Comparison of ENCODE assay signal across 4 fruit fly cellular contexts in genomic region chr3R:5058328-5058866, dm6.
A peak's percentile ranks its signal among the peaks of the same experiment; 100 is the strongest.
TF ChIP-seq lines count a peak whose summit lies in the region.

No protein-coding gene starts in this region.

- TF ChIP-seq CTCF in whole organism, embryonic (GFP tag; optimal IDR thresholded peaks at IDR 0.05; lab: Kevin White, UChicago) = no peak

TF ChIP-seq in whole organism, adult, 20 proteins besides CTCF, POLR2A, EP300 and RAD21:
- TF ChIP-seq cic (GFP tag; optimal IDR thresholded peaks at IDR 0.05; lab: Kevin White, UChicago) (no peak), tj (GFP tag; optimal IDR thresholded peaks at IDR 0.05; lab: Kevin White, UChicago) (peak; percentile 96), CG12768 (GFP tag; optimal IDR thresholded peaks at IDR 0.05; lab: Kevin White, UChicago) (no peak), Clk (GFP tag; optimal IDR thresholded peaks at IDR 0.05; lab: Kevin White, UChicago) (no peak)

TF ChIP-seq in whole organism, embryonic, 481 proteins besides CTCF, POLR2A, EP300 and RAD21 (continues in another document):
- TF ChIP-seq dmrt99B (tag; optimal IDR thresholded peaks at IDR 0.05; lab: Kevin White, UChicago) (no peak), E2f1 (GFP tag; IDR thresholded peaks at IDR 0.05; lab: Robert Waterston, UW) (no peak), crol (GFP tag; IDR thresholded peaks at IDR 0.05; lab: Robert Waterston, UW) (no peak), HLHmδ (GFP tag; optimal IDR thresholded peaks at IDR 0.05; lab: Kevin White, UChicago) (no peak), danr (GFP tag; IDR thresholded peaks at IDR 0.05; lab: Robert Waterston, UW) (no peak), dan (GFP tag; IDR thresholded peaks at IDR 0.05; lab: Robert Waterston, UW) (no peak), CG7357 (GFP tag; IDR thresholded peaks at IDR 0.05; lab: Robert Waterston, UW) (no peak), ftz-f1 (GFP tag; optimal IDR thresholded peaks at IDR 0.05; lab: Kevin White, UChicago) (no peak), Sox102F (GFP tag; optimal IDR thresholded peaks at IDR 0.05; lab: Kevin White, UChicago) (no peak), HHEX (GFP tag; optimal IDR thresholded peaks at IDR 0.05; lab: Kevin White, UChicago) (no peak), CG12769 (tag; optimal IDR thresholded peaks at IDR 0.05; lab: Kevin White, UChicago) (peak; percentile 31), CrebB (tag; optimal IDR thresholded peaks at IDR 0.05; lab: Kevin White, UChicago) (no peak), chinmo (GFP tag; IDR thresholded peaks at IDR 0.05; lab: Robert Waterston, UW; ENCODE audit: partially characterized antibody) (0 out of 4 replicates have a peak, but pooled peaks have one; percentile 34), CG9215 (GFP tag; IDR thresholded peaks at IDR 0.05; lab: Robert Waterston, UW) (no peak), CG7372 (GFP tag; IDR thresholded peaks at IDR 0.05; lab: Robert Waterston, UW) (no peak), ci (GFP tag; IDR thresholded peaks at IDR 0.05; lab: Robert Waterston, UW) (no peak), pb (GFP tag; optimal IDR thresholded peaks at IDR 0.05; lab: Kevin White, UChicago) (no peak), BtbVII (GFP tag; optimal IDR thresholded peaks at IDR 0.05; lab: Kevin White, UChicago) (no peak), CG3407 (GFP tag; optimal IDR thresholded peaks at IDR 0.05; lab: Kevin White, UChicago) (no peak), D (optimal IDR thresholded peaks at IDR 0.05; lab: Kevin White, UChicago) (no peak), D (GFP tag; optimal IDR thresholded peaks at IDR 0.05; lab: Kevin White, UChicago) (no peak), Sry-δ (GFP tag; optimal IDR thresholded peaks at IDR 0.05; lab: Kevin White, UChicago) (no peak), Trl (optimal IDR thresholded peaks at IDR 0.05; lab: Kevin White, UChicago) (no peak), Trl (GFP tag; optimal IDR thresholded peaks at IDR 0.05; lab: Kevin White, UChicago) (no peak), CG10462 (GFP tag; optimal IDR thresholded peaks at IDR 0.05; lab: Kevin White, UChicago) (no peak), Hsf (GFP tag; optimal IDR thresholded peaks at IDR 0.05; lab: Kevin White, UChicago) (no peak), Deaf1 (tag; optimal IDR thresholded peaks at IDR 0.05; lab: Kevin White, UChicago) (peak; percentile 52), p53 (GFP tag; optimal IDR thresholded peaks at IDR 0.05; lab: Kevin White, UChicago) (no peak), CG30403 (GFP tag; optimal IDR thresholded peaks at IDR 0.05; lab: Kevin White, UChicago) (no peak), CG14965 (GFP tag; optimal IDR thresholded peaks at IDR 0.05; lab: Kevin White, UChicago; ENCODE audit: borderline replicate concordance) (no peak), D19A (tag; optimal IDR thresholded peaks at IDR 0.05; lab: Kevin White, UChicago) (no peak)

TF ChIP-seq in whole organism, prepupa, 60 proteins besides CTCF, POLR2A, EP300 and RAD21:
- TF ChIP-seq CG34406 (GFP tag; optimal IDR thresholded peaks at IDR 0.05; lab: Kevin White, UChicago) (no peak), svp (GFP tag; lab: Kevin White, UChicago) (peak; percentile 50)

TF ChIP-seq in whole organism, wandering third instar larva, 38 proteins besides CTCF, POLR2A, EP300 and RAD21:
- TF ChIP-seq Rel (GFP tag; optimal IDR thresholded peaks at IDR 0.05; lab: Kevin White, UChicago) (no peak), Rel (tag; optimal IDR thresholded peaks at IDR 0.05; lab: Kevin White, UChicago) (peak; percentile 5), sage (GFP tag; optimal IDR thresholded peaks at IDR 0.05; lab: Kevin White, UChicago) (no peak)
